Worm (Caenorhabditis elegans) whole organism, early embryonic: ENCODE data around the gene F25B4.4.

Experiments
- B0310.2 ChIP-seq: sonication (generic microtip); optimal IDR thresholded peaks from 2 replicates; lab custom pipeline; 2016; ENCODE audit warnings: mild to moderate bottlenecking, missing genetic modification characterization, missing compliant biosample characterization
- F13C5.2 ChIP-seq: sonication (generic microtip); optimal IDR thresholded peaks from 2 replicates; lab custom pipeline; 2017; ENCODE audit warnings: mild to moderate bottlenecking, missing genetic modification characterization, inconsistent platforms, missing compliant biosample characterization
- aly-1 ChIP-seq: sonication (generic microtip); optimal IDR thresholded peaks from 2 replicates; lab custom pipeline; 2016; ENCODE audit warnings: missing genetic modification characterization, missing compliant biosample characterization
- ama-1 ChIP-seq: fragments of 150-350 bp; optimal IDR thresholded peaks from 2 replicates; lab custom pipeline; 2014
- ceh-13 ChIP-seq: fragments of 200-800 bp; sonication (Bioruptor generic); optimal IDR thresholded peaks from 2 replicates; lab custom pipeline; 2018; ENCODE audit warnings: mild to moderate bottlenecking, missing genetic modification characterization, missing compliant biosample characterization
- ceh-36 ChIP-seq: sonication (generic microtip); optimal IDR thresholded peaks from 2 replicates; lab custom pipeline; 2016; ENCODE audit warnings: missing genetic modification characterization, inconsistent platforms, missing compliant biosample characterization
- ets-7 ChIP-seq: sonication (generic microtip); optimal IDR thresholded peaks from 2 replicates; lab custom pipeline; 2016; ENCODE audit warnings: missing genotype, missing genetic modification characterization, missing compliant biosample characterization
- flt-1 ChIP-seq: fragments of 200-800 bp; sonication (Bioruptor generic); IDR thresholded peaks from 2 replicates; pipeline ENCODE4 v1.3.6; 2022; ENCODE audit warnings: missing genetic modification characterization, missing compliant biosample characterization
- hmbx-1 ChIP-seq: sonication (generic microtip); optimal IDR thresholded peaks from 2 replicates; lab custom pipeline; 2016; ENCODE audit warnings: mild to moderate bottlenecking, missing genetic modification characterization, missing compliant biosample characterization
- hmg-4 ChIP-seq: fragments of 200-800 bp; sonication (Bioruptor generic); optimal IDR thresholded peaks from 2 replicates; lab custom pipeline; 2018; ENCODE audit warnings: mild to moderate bottlenecking, missing genetic modification characterization, missing compliant biosample characterization
- hnd-1 ChIP-seq: sonication (generic microtip); optimal IDR thresholded peaks from 2 replicates; lab custom pipeline; 2016; ENCODE audit warnings: missing genetic modification characterization, missing compliant biosample characterization
- pes-1 ChIP-seq: fragments of 200-800 bp; sonication (Bioruptor generic); IDR thresholded peaks from 2 replicates; pipeline ENCODE4 v1.3.6; 2022; ENCODE audit warnings: missing genetic modification reagents, missing genetic modification characterization, missing compliant biosample characterization
- scrt-1 ChIP-seq: fragments of 200-800 bp; sonication (Bioruptor generic); IDR thresholded peaks from 2 replicates; pipeline ENCODE4 v1.3.6; 2022; ENCODE audit warnings: missing genetic modification characterization, missing compliant biosample characterization
- sea-1 ChIP-seq: fragments of 200-800 bp; sonication (Bioruptor generic); conservative IDR thresholded peaks from 2 replicates; pipeline ENCODE4 v1.3.6; 2022; ENCODE audit warnings: missing genetic modification characterization, missing compliant biosample characterization
- tbx-11 ChIP-seq: fragments of 200-800 bp; sonication (Bioruptor generic); IDR thresholded peaks from 2 replicates; pipeline ENCODE4 v1.3.6; 2022; ENCODE audit warnings: missing genetic modification characterization, missing compliant biosample characterization
- tbx-37 ChIP-seq: fragments of 200-800 bp; sonication (Bioruptor generic); conservative IDR thresholded peaks from 2 replicates; pipeline ENCODE4 v1.3.6; 2022; ENCODE audit warnings: missing genetic modification reagents, missing genetic modification characterization, missing compliant biosample characterization
- tra-4 ChIP-seq: sonication (generic microtip); optimal IDR thresholded peaks from 2 replicates; lab custom pipeline; 2017; ENCODE audit warnings: missing genetic modification characterization, missing compliant biosample characterization

Gene F25B4.4

DNA sequence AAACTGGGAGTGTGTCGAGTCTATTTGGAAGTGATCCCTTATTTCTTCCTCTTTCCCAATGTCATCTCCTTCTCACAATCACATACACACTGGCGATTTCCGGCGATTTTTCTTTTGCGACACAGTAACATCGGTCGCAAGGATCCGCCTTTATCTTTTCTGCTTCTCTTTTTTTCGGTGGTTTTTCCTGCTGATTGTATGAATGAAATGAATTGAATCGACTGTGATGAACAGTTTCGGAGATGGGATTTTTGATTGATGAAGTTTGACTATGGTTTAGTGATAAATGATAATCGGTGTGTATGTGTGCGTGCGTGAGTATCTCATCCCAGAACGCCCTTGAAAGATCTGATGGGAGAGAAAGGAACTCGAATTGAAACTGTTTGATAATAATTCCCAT lies 16.4 kb downstream of the F25B4.4 start:
- TF ChIP-seq hmbx-1 (tag; lab: Kevin White, UChicago) (no peak), ets-7 (tag; lab: Kevin White, UChicago) (no peak)

ce11 chrV:5704467-5704866 lies 19.8 kb downstream of the F25B4.4 start:
- no peak for TF ChIP-seq sea-1
- no peak for TF ChIP-seq F13C5.2 (tag; lab: Kevin White, UChicago)
- no peak for TF ChIP-seq aly-1
- TF ChIP-seq hmg-4 (GFP tag; lab: Kevin White, UChicago), result no peak
- no peak for TF ChIP-seq hmbx-1 (tag; lab: Kevin White, UChicago)
- no peak for TF ChIP-seq tbx-37 (GFP tag; lab: Robert Waterston, UW)
- TF ChIP-seq hnd-1 (tag; lab: Kevin White, UChicago), result no peak
- no peak for TF ChIP-seq ets-7 (tag; lab: Kevin White, UChicago)
- TF ChIP-seq ama-1 (lab: Kevin White, UChicago), result no peak
- no peak for TF ChIP-seq tra-4 (tag; lab: Kevin White, UChicago)
- no peak for TF ChIP-seq flt-1
- no peak for TF ChIP-seq B0310.2 (tag; lab: Kevin White, UChicago)
- no peak for TF ChIP-seq scrt-1 (GFP tag; lab: Robert Waterston, UW)
- no peak for TF ChIP-seq tbx-11 (GFP tag; lab: Robert Waterston, UW)
- TF ChIP-seq ceh-36 (tag; lab: Kevin White, UChicago), result no peak
- TF ChIP-seq ceh-13, result no peak
- TF ChIP-seq pes-1, result no peak

DNA sequence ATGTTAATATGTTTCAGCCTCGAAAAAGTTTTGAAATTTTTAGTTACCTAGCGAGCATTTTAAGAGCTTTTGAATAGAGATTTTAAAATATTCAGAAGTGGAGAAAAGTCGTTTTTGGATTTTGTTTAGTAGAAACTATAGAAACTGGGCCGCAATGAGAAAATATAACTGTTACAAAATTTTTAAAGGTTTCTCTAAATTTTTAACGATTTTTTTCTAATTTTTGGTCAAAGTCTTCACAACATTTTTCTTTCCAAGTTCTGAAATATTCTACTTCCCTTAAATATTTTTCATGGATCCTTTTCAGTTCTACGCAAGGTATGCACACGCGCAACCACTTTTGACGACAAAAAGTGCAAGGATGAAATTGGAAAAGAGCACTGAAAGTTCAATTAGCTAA lies 20.8 kb downstream of the F25B4.4 start, which contains the start of gene peli-1:
peli-1 (plus strand) TSS at position 301 of the 400 bp plus-strand sequence.
- TF ChIP-seq ama-1 (lab: Kevin White, UChicago) (no peak), ets-7 (tag; lab: Kevin White, UChicago) (no peak), ceh-36 (tag; lab: Kevin White, UChicago) (no peak), ceh-13 (no peak), hmg-4 (GFP tag; lab: Kevin White, UChicago) (no peak), flt-1 (no peak)

- TF ChIP-seq aly-1, result no peak
- no peak for TF ChIP-seq B0310.2 (tag; lab: Kevin White, UChicago)
- no peak for TF ChIP-seq tra-4 (tag; lab: Kevin White, UChicago)
- no peak for TF ChIP-seq pes-1
- no peak for TF ChIP-seq F13C5.2 (tag; lab: Kevin White, UChicago)
- no peak for TF ChIP-seq hmg-4 (GFP tag; lab: Kevin White, UChicago)
- no peak for TF ChIP-seq sea-1
- no peak for TF ChIP-seq tbx-11 (GFP tag; lab: Robert Waterston, UW)
- TF ChIP-seq hnd-1 (tag; lab: Kevin White, UChicago), result no peak
- no peak for TF ChIP-seq ceh-36 (tag; lab: Kevin White, UChicago)
- TF ChIP-seq ama-1 (lab: Kevin White, UChicago), result no peak
Observed at ce11 chrV:5708331-5708730, 23.7 kb downstream of the F25B4.4 start.

DNA sequence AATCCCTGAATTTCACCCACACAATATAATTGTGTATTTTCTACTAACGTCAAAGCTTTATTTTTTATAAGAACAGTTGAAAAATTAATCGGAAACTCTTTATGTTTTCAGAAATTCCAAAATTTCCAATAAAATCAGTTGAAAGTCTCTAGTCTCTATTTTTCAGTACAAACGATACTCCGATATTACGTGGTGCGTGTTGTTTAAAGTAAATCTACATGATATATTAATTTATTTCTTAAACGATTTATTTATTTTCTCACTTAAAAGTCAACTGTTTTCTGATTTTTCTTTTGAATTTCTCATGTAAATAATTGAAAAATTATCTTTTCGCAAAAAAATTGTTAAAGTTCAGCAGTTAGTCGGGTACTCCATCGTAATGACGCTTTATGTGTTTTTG lies 27.5 kb downstream of the F25B4.4 start:
- no peak for TF ChIP-seq hnd-1 (tag; lab: Kevin White, UChicago)
- no peak for TF ChIP-seq pes-1
- TF ChIP-seq tbx-37 (GFP tag; lab: Robert Waterston, UW), result no peak
- no peak for TF ChIP-seq sea-1
- no peak for TF ChIP-seq scrt-1 (GFP tag; lab: Robert Waterston, UW)
- no peak for TF ChIP-seq aly-1
- TF ChIP-seq ama-1 (lab: Kevin White, UChicago), result no peak
- TF ChIP-seq F13C5.2 (tag; lab: Kevin White, UChicago), result no peak
- no peak for TF ChIP-seq B0310.2 (tag; lab: Kevin White, UChicago)
- no peak for TF ChIP-seq ets-7 (tag; lab: Kevin White, UChicago)
- TF ChIP-seq ceh-13, result no peak
- TF ChIP-seq tbx-11 (GFP tag; lab: Robert Waterston, UW), result no peak
- no peak for TF ChIP-seq hmg-4 (GFP tag; lab: Kevin White, UChicago)
- TF ChIP-seq ceh-36 (tag; lab: Kevin White, UChicago), result no peak
- TF ChIP-seq flt-1, result no peak
- no peak for TF ChIP-seq tra-4 (tag; lab: Kevin White, UChicago)
- no peak for TF ChIP-seq hmbx-1 (tag; lab: Kevin White, UChicago)

DNA sequence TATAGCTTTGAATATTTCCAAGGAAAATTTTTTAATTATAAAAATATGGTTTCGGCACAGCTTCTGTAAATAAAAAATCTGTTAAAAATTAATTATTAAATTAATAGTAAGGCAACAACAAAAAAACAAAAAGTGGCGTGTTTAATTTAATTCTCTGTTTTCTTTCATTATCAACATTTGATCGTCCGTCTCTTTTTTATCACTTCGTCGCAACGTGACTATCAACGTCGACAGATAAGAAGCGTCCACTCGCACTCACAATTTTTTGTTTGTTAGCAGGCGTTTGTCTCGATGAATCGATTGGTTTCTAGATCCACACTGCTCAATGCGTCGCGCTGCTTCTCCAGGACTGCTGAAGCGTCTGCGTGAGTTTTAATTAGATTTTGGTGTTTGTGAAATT lies 28.0 kb downstream of the F25B4.4 start, which contains the start of gene gcst-1:
gcst-1 (plus strand) TSS at position 277 of the 400 bp plus-strand sequence.
- TF ChIP-seq scrt-1 (GFP tag; lab: Robert Waterston, UW), result no peak
- no peak for TF ChIP-seq F13C5.2 (tag; lab: Kevin White, UChicago)
- no peak for TF ChIP-seq sea-1
- no peak for TF ChIP-seq hmg-4 (GFP tag; lab: Kevin White, UChicago)
- TF ChIP-seq tbx-11 (GFP tag; lab: Robert Waterston, UW), result no peak
- TF ChIP-seq B0310.2 (tag; lab: Kevin White, UChicago), result no peak
- TF ChIP-seq pes-1, result no peak
- no peak for TF ChIP-seq ama-1 (lab: Kevin White, UChicago)
- no peak for TF ChIP-seq aly-1
- no peak for TF ChIP-seq hmbx-1 (tag; lab: Kevin White, UChicago)
- TF ChIP-seq ets-7 (tag; lab: Kevin White, UChicago), result no peak
- no peak for TF ChIP-seq hnd-1 (tag; lab: Kevin White, UChicago)
- no peak for TF ChIP-seq ceh-13

DNA sequence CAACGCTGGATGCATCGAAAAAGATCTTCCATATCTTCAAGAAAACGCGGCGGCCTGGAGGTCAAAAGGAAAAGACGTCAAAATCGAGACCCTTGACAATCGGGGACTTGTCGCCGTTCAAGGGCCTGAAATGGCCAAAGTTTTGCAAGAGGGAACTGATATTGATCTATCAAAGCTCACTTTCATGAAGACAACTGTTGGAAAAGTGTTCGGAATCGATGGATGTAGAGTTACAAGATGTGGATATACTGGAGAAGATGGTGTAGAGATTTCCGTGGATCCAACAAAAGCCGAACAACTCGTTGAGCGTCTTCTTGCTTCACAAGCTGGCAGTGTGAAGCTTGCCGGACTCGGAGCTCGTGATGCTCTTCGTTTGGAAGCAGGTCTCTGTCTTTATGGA lies 28.8 kb downstream of the F25B4.4 start:
- TF ChIP-seq tbx-37 (GFP tag; lab: Robert Waterston, UW) (no peak), sea-1 (no peak), ama-1 (lab: Kevin White, UChicago) (no peak), hmg-4 (GFP tag; lab: Kevin White, UChicago) (no peak), aly-1 (no peak), ets-7 (tag; lab: Kevin White, UChicago) (no peak), hnd-1 (tag; lab: Kevin White, UChicago) (no peak), B0310.2 (tag; lab: Kevin White, UChicago) (no peak), ceh-13 (no peak), scrt-1 (GFP tag; lab: Robert Waterston, UW) (no peak), F13C5.2 (tag; lab: Kevin White, UChicago) (no peak), pes-1 (no peak), tra-4 (tag; lab: Kevin White, UChicago) (no peak)
